Fruit fly (Drosophila melanogaster) whole organism, embryonic: Measurements from ENCODE around the gene bmm.
A peak's percentile ranks its signal among the peaks of the same experiment; 100 is the strongest.

Source experiments
- Awh ChIP-seq: fragments of 200-800 bp; sonication (Bioruptor generic); IDR thresholded peaks from 2 replicates; pipeline ENCODE4, ENCODE4 v1.3.6; 2022; ENCODE audit warnings: missing biosample characterization, missing genetic modification characterization
- B-H1 ChIP-seq: fragments of 200-800 bp; sonication (Bioruptor generic); IDR thresholded peaks from 3 replicates; pipeline ENCODE4 v1.3.6; 2022; ENCODE audit warnings: missing biosample characterization, missing genetic modification characterization
- CG10267 ChIP-seq: fragments of 200-800 bp; sonication (Bioruptor generic); optimal IDR thresholded peaks from 2 replicates; lab custom pipeline; 2018; ENCODE audit warnings: missing biosample characterization, mild to moderate bottlenecking, missing genetic modification characterization, moderate library complexity
- CG10462 ChIP-seq: fragments of 200-800 bp; sonication (Bioruptor generic); optimal IDR thresholded peaks from 2 replicates; lab custom pipeline; 2016; ENCODE audit warnings: missing biosample characterization, missing genetic modification characterization
- CG12236 ChIP-seq: fragments of 200-800 bp; sonication (Bioruptor generic); optimal IDR thresholded peaks from 2 replicates; lab custom pipeline; 2016; ENCODE audit warnings: missing biosample characterization, missing genetic modification characterization
- CG12299 ChIP-seq: fragments of 200-800 bp; sonication (Bioruptor generic); optimal IDR thresholded peaks from 2 replicates; lab custom pipeline; 2018; ENCODE audit warnings: missing biosample characterization, mild to moderate bottlenecking, missing genetic modification characterization
- CG13123 ChIP-seq: fragments of 200-800 bp; sonication (Bioruptor generic); optimal IDR thresholded peaks from 2 replicates; lab custom pipeline; 2016; ENCODE audit warnings: missing biosample characterization, missing genetic modification characterization
- CG14014 ChIP-seq: fragments of 200-800 bp; sonication (Bioruptor generic); IDR thresholded peaks from 2 replicates; pipeline ENCODE4 v1.3.6; 2022; ENCODE audit warnings: missing biosample characterization, missing genetic modification characterization
- CG15696 ChIP-seq: fragments of 200-800 bp; sonication (Bioruptor generic); optimal IDR thresholded peaks from 2 replicates; lab custom pipeline; 2019; ENCODE audit warnings: missing biosample characterization, mild to moderate bottlenecking, missing genetic modification characterization, moderate library complexity
- CG16779 ChIP-seq: fragments of 200-800 bp; sonication (Bioruptor generic); IDR thresholded peaks from 2 replicates; pipeline ENCODE4 v1.3.6; 2022; ENCODE audit warnings: missing biosample characterization, missing genetic modification characterization
- CG16813 ChIP-seq: fragments of 200-800 bp; sonication (Bioruptor generic); IDR thresholded peaks from 3 replicates; pipeline ENCODE4 v1.3.6; 2022; ENCODE audit warnings: missing biosample characterization, missing genetic modification characterization; ENCODE audit not compliant: partially characterized antibody
- CG18011 ChIP-seq: fragments of 200-800 bp; sonication (Bioruptor generic); optimal IDR thresholded peaks from 2 replicates; lab custom pipeline; 2017; ENCODE audit warnings: missing biosample characterization, missing genetic modification characterization, mild to moderate bottlenecking, moderate library complexity, missing genotype
- CG18619 ChIP-seq: fragments of 200-800 bp; sonication (Bioruptor generic); optimal IDR thresholded peaks from 3 replicates; lab custom pipeline; 2017; ENCODE audit warnings: missing biosample characterization, mild to moderate bottlenecking, missing genetic modification characterization
- CG18764 ChIP-seq: fragments of 200-800 bp; sonication (Bioruptor generic); optimal IDR thresholded peaks from 3 replicates; lab custom pipeline; 2016; ENCODE audit warnings: missing biosample characterization, missing genetic modification characterization
- CG30403 ChIP-seq: fragments of 200-800 bp; sonication (Bioruptor generic); optimal IDR thresholded peaks from 3 replicates; lab custom pipeline; 2016; ENCODE audit warnings: missing biosample characterization, missing genetic modification characterization
- CG31365 ChIP-seq: fragments of 200-800 bp; sonication (Bioruptor generic); optimal IDR thresholded peaks from 2 replicates; lab custom pipeline; 2018; ENCODE audit warnings: missing biosample characterization, mild to moderate bottlenecking, missing genetic modification characterization
- CG3281 ChIP-seq: fragments of 200-800 bp; sonication (Bioruptor generic); optimal IDR thresholded peaks from 3 replicates; lab custom pipeline; 2017; ENCODE audit warnings: missing biosample characterization, mild to moderate bottlenecking, missing genetic modification characterization
- CG3407 ChIP-seq: fragments of 200-800 bp; sonication (Bioruptor generic); optimal IDR thresholded peaks from 2 replicates; lab custom pipeline; 2018; ENCODE audit warnings: missing biosample characterization, mild to moderate bottlenecking, missing genetic modification characterization
- CG34224 ChIP-seq: fragments of 200-800 bp; sonication (Bioruptor generic); IDR thresholded peaks from 3 replicates; pipeline ENCODE4 v1.3.6; 2022; ENCODE audit warnings: missing biosample characterization, missing genetic modification characterization; ENCODE audit not compliant: partially characterized antibody
- CG3847 ChIP-seq: fragments of 200-800 bp; sonication (Bioruptor generic); IDR thresholded peaks from 2 replicates; pipeline ENCODE4 v1.3.6; 2022; ENCODE audit warnings: missing biosample characterization, missing genetic modification characterization
- CG6175 ChIP-seq: fragments of 200-800 bp; sonication (Bioruptor generic); IDR thresholded peaks from 3 replicates; pipeline ENCODE4 v1.3.6; 2022; ENCODE audit warnings: missing biosample characterization, missing genetic modification characterization
- CG6654 ChIP-seq: fragments of 200-800 bp; sonication (Bioruptor generic); optimal IDR thresholded peaks from 2 replicates; lab custom pipeline; 2017; ENCODE audit warnings: missing biosample characterization, mild to moderate bottlenecking, missing genetic modification characterization
- CG8290 ChIP-seq, 3 experiments: fragments of 200-800 bp; sonication (Bioruptor generic); optimal IDR thresholded peaks; 2 replicates each; lab custom pipeline; 2016 to 2019; ENCODE audit warnings: missing biosample characterization in 3 of 3, missing genetic modification characterization in 3 of 3, mild to moderate bottlenecking in 2 of 3, moderate library complexity in 1 of 3
- CG9876 ChIP-seq: fragments of 200-800 bp; sonication (Bioruptor generic); optimal IDR thresholded peaks from 2 replicates; lab custom pipeline; 2016; ENCODE audit warnings: missing biosample characterization, missing genetic modification characterization
- CHES-1-like ChIP-seq: fragments of 200-800 bp; sonication (Bioruptor generic); optimal IDR thresholded peaks from 2 replicates; lab custom pipeline; 2016; ENCODE audit warnings: missing biosample characterization, missing genetic modification characterization
- D19B ChIP-seq: fragments of 200-800 bp; sonication (Bioruptor generic); optimal IDR thresholded peaks from 2 replicates; lab custom pipeline; 2017; ENCODE audit warnings: missing biosample characterization, mild to moderate bottlenecking, missing genetic modification characterization
- Deaf1 ChIP-seq: fragments of 200-800 bp; optimal IDR thresholded peaks from 3 replicates; lab custom pipeline; 2019; ENCODE audit warnings: missing biosample characterization, mild to moderate bottlenecking, missing genetic modification characterization, moderate library complexity
- Dip2 ChIP-seq: fragments of 200-800 bp; sonication (Bioruptor generic); IDR thresholded peaks from 2 replicates; pipeline ENCODE4 v1.3.6; 2022; ENCODE audit warnings: missing biosample characterization, missing genetic modification characterization
- E2f2 ChIP-seq: fragments of 200-800 bp; sonication (Bioruptor generic); IDR thresholded peaks from 2 replicates; pipeline ENCODE4 v1.3.6; 2022; ENCODE audit warnings: missing biosample characterization, missing genetic modification characterization
- Ets97D ChIP-seq: fragments of 200-800 bp; sonication (Bioruptor generic); optimal IDR thresholded peaks from 3 replicates; lab custom pipeline; 2016; ENCODE audit warnings: missing biosample characterization, missing genetic modification characterization
- H15 ChIP-seq: fragments of 200-800 bp; sonication (Bioruptor generic); IDR thresholded peaks from 3 replicates; pipeline ENCODE4 v1.3.6; 2022; ENCODE audit warnings: missing biosample characterization, missing genetic modification characterization
- Hr78 ChIP-seq, 2 experiments: fragments of 200-800 bp in 1 of 2; fragments of >200 bp in 1 of 2; sonication (Bioruptor generic) in 1 of 2; optimal IDR thresholded peaks; 2 replicates each; lab custom pipeline; 2017 to 2019; ENCODE audit warnings: missing biosample characterization in 2 of 2, missing genetic modification characterization in 2 of 2, mild to moderate bottlenecking in 1 of 2, moderate library complexity in 1 of 2
- MESR4 ChIP-seq: fragments of 200-800 bp; sonication (Bioruptor generic); optimal IDR thresholded peaks from 2 replicates; lab custom pipeline; 2018; ENCODE audit warnings: missing biosample characterization, mild to moderate bottlenecking, missing genetic modification characterization, moderate library complexity
- MTF-1 ChIP-seq: fragments of 200-800 bp; sonication (Bioruptor generic); optimal IDR thresholded peaks from 2 replicates; lab custom pipeline; 2018; ENCODE audit warnings: missing biosample characterization, mild to moderate bottlenecking, missing genetic modification characterization, borderline replicate concordance
- Nf-YC ChIP-seq: fragments of 200-800 bp; optimal IDR thresholded peaks from 3 replicates; lab custom pipeline; 2019; ENCODE audit warnings: missing biosample characterization, mild to moderate bottlenecking, missing genetic modification characterization, moderate library complexity
- YL-1 ChIP-seq: fragments of 200-800 bp; sonication (Bioruptor generic); optimal IDR thresholded peaks from 3 replicates; lab custom pipeline; 2017; ENCODE audit warnings: missing biosample characterization, mild to moderate bottlenecking, missing genetic modification characterization
- abd-A ChIP-seq: fragments of 200-800 bp; sonication (Bioruptor generic); optimal IDR thresholded peaks from 3 replicates; lab custom pipeline; 2019; ENCODE audit warnings: missing biosample characterization, mild to moderate bottlenecking, missing genetic modification characterization, moderate library complexity
- ato ChIP-seq: fragments of 200-800 bp; sonication (Bioruptor generic); IDR thresholded peaks from 2 replicates; pipeline ENCODE4 v1.3.6; 2022; ENCODE audit warnings: missing biosample characterization, missing genetic modification characterization; ENCODE audit not compliant: partially characterized antibody
- bcd ChIP-seq: fragments of 200-800 bp; sonication (Bioruptor generic); optimal IDR thresholded peaks from 2 replicates; lab custom pipeline; 2017; ENCODE audit warnings: missing biosample characterization, mild to moderate bottlenecking, missing genetic modification characterization
- chm ChIP-seq: fragments of 200-800 bp; sonication (Bioruptor generic); IDR thresholded peaks from 2 replicates; pipeline ENCODE4 v1.3.6; 2022; ENCODE audit warnings: missing biosample characterization, missing genetic modification characterization
- fu2 ChIP-seq: fragments of 200-800 bp; sonication (Bioruptor generic); optimal IDR thresholded peaks from 2 replicates; lab custom pipeline; 2016; ENCODE audit warnings: missing biosample characterization, missing genetic modification characterization
- gcm2 ChIP-seq: fragments of 200-800 bp; sonication (Bioruptor generic); optimal IDR thresholded peaks from 2 replicates; lab custom pipeline; 2016; ENCODE audit warnings: missing biosample characterization, missing genetic modification characterization
- lab ChIP-seq: fragments of 200-800 bp; sonication (Bioruptor generic); optimal IDR thresholded peaks from 3 replicates; lab custom pipeline; 2017; ENCODE audit warnings: missing biosample characterization, missing genetic modification characterization, mild to moderate bottlenecking, moderate library complexity, missing genetic modification reagents
- mld ChIP-seq: fragments of 200-800 bp; sonication (Bioruptor generic); IDR thresholded peaks from 3 replicates; pipeline ENCODE4 v1.3.6; 2022; ENCODE audit warnings: missing biosample characterization, missing genetic modification characterization; ENCODE audit not compliant: partially characterized antibody
- peb ChIP-seq: fragments of 200-800 bp; sonication (Bioruptor generic); IDR thresholded peaks from 2 replicates; pipeline ENCODE4 v1.3.6; 2022; ENCODE audit warnings: missing biosample characterization, missing genetic modification characterization
- prd ChIP-seq, 3 experiments: fragments of >200 bp in 2 of 3; fragments of 200-800 bp in 1 of 3; sonication (Bioruptor generic) in 1 of 3; optimal IDR thresholded peaks in 2 of 3; IDR thresholded peaks in 1 of 3; 2 replicates in 2 of 3; 3 replicates in 1 of 3; pipeline versions ENCODE4 v1.3.6 to Lab custom; 2017 to 2022; ENCODE audit warnings: missing biosample characterization in 1 of 3, missing genetic modification characterization in 1 of 3
- zen2 ChIP-seq: fragments of 200-800 bp; sonication (Bioruptor generic); IDR thresholded peaks from 3 replicates; pipeline ENCODE4 v1.3.6; 2022; ENCODE audit warnings: missing biosample characterization, missing genetic modification characterization; ENCODE audit not compliant: partially characterized antibody

bmm gene

DNA sequence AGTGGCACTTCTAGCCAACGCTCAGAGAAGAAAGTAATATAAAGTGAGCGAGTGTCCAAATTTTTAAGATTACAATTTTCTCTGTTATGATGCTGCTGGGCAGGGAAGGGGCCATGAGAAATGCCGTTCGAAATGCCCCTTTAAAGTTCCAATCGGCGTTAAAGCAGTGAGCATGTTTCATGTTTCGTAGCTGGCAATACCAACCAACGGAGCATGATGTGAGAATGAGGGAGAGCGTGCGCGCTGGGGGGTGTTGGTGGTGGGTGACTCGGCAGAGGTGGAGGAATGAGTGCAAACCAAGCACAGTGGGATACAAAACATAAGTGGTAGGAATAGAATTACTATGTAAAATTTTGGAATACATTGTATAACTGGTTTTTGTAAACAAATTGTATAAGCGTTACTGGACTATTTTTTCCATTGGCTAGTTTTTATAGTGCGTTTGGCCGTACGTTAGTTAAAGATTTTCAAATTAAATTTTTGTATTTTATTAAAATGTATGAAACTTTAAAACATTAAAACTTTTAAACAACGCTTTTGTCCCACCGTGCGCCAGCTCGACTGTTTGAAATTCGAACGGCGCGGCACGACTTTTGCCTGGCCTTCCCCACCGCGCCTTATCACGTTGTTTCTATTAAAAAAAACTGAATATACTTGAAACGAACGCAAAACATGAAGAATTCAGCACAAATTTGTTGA lies 27.0 kb downstream of the bmm start (continued):
- TF ChIP-seq Awh (peak; percentile 99), bcd (GFP tag; lab: Kevin White, UChicago) (peak; percentile 100), MESR4 (GFP tag; lab: Kevin White, UChicago) (peak; percentile 79), CG14014 (peak; percentile 100), CG13123 (peak; percentile 98), MTF-1 (peak; percentile 98), fu2 (GFP tag; lab: Kevin White, UChicago) (peak; percentile 99), CG3407 (GFP tag; lab: Kevin White, UChicago) (peak; percentile 99), CG3847 (GFP tag; lab: Robert Waterston, UW) (peak; percentile 100), CG16813 (peak; percentile 52; the same call in 1 of the 3 replicates), YL-1 (GFP tag; lab: Kevin White, UChicago) (peak; percentile 100), Dip2 (GFP tag; lab: Robert Waterston, UW) (peak; percentile 85), lab (GFP tag; lab: Kevin White, UChicago) (peak; percentile 100), CG10267 (tag; lab: Kevin White, UChicago) (peak; percentile 99), CG18011 (GFP tag; lab: Kevin White, UChicago) (peak; percentile 94), abd-A (tag; lab: Kevin White, UChicago) (peak; percentile 97), ato (GFP tag; lab: Robert Waterston, UW) (0 out of 2 replicates have a peak, but pooled peaks have one; percentile 42), Hr78 (GFP tag; optimal IDR thresholded peaks at IDR 0.05; lab: Kevin White, UChicago) (peak in 1 of 2 experiments; percentile 98), Nf-YC (peak; percentile 96), zen2 (GFP tag; lab: Robert Waterston, UW) (no peak), CG31365 (tag; lab: Kevin White, UChicago) (peak; percentile 93), peb (GFP tag; lab: Robert Waterston, UW) (peak; percentile 99), CG18764 (GFP tag; lab: Kevin White, UChicago) (peak; percentile 99), D19B (GFP tag; lab: Kevin White, UChicago) (peak; percentile 99), Ets97D (peak; percentile 94), B-H1 (peak; percentile 99), CG6654 (peak; percentile 96), CG12236 (GFP tag; lab: Kevin White, UChicago) (peak; percentile 98), prd (optimal IDR thresholded peaks at IDR 0.05; lab: Kevin White, UChicago) (no peak), prd (GFP tag; IDR thresholded peaks at IDR 0.05; lab: Robert Waterston, UW) (peak; percentile 100), CG34224 (GFP tag; lab: Robert Waterston, UW) (peak; percentile 33; the same call in 1 of the 3 replicates), H15 (peak; percentile 99), CHES-1-like (GFP tag; lab: Kevin White, UChicago) (peak; percentile 99), E2f2 (GFP tag; lab: Robert Waterston, UW) (peak; percentile 95), CG30403 (GFP tag; lab: Kevin White, UChicago) (peak; percentile 100), CG9876 (GFP tag; lab: Kevin White, UChicago) (peak; percentile 98), CG3281 (GFP tag; lab: Kevin White, UChicago) (peak; percentile 100), CG16779 (GFP tag; lab: Robert Waterston, UW) (peak; percentile 99), CG10462 (GFP tag; lab: Kevin White, UChicago) (peak; percentile 99), CG18619 (GFP tag; lab: Kevin White, UChicago) (peak; percentile 100), Deaf1 (tag; lab: Kevin White, UChicago) (peak; percentile 94), mld (GFP tag; lab: Robert Waterston, UW) (peak; percentile 37; the same call in 1 of the 3 replicates), gcm2 (GFP tag; lab: Kevin White, UChicago) (peak; percentile 98), CG6175 (GFP tag; lab: Robert Waterston, UW) (peak; percentile 99), CG15696 (tag; lab: Kevin White, UChicago) (peak; percentile 100), chm (GFP tag; lab: Robert Waterston, UW) (peak; percentile 98), CG8290 (GFP tag; optimal IDR thresholded peaks at IDR 0.05; lab: Kevin White, UChicago) (peak; percentile 99), CG8290 (tag; optimal IDR thresholded peaks at IDR 0.05; lab: Kevin White, UChicago) (peak; percentile 98 to 99), CG12299 (tag; lab: Kevin White, UChicago) (peak; percentile 100)
